Worm (Caenorhabditis elegans) whole organism, late embryonic: ENCODE measurements around the gene B0218.7.

Source experiments
- F13H6.1 ChIP-seq: sonication (generic microtip); optimal IDR thresholded peaks from 2 replicates; lab custom pipeline; 2016; ENCODE audit warnings: missing genetic modification characterization, missing compliant biosample characterization
- ama-1 ChIP-seq: fragments of 150-350 bp; optimal IDR thresholded peaks from 2 replicates; lab custom pipeline; 2014
- ceh-14 ChIP-seq: sonication (generic microtip); optimal IDR thresholded peaks from 2 replicates; lab custom pipeline; 2016; ENCODE audit warnings: missing genotype, missing genetic modification characterization, missing compliant biosample characterization
- che-1 ChIP-seq: sonication (generic microtip); optimal IDR thresholded peaks from 2 replicates; lab custom pipeline; 2016; ENCODE audit warnings: mild to moderate bottlenecking, missing genetic modification characterization, missing compliant biosample characterization
- ets-4 ChIP-seq: sonication (generic microtip); optimal IDR thresholded peaks from 2 replicates; lab custom pipeline; 2016; ENCODE audit warnings: missing genetic modification characterization, missing compliant biosample characterization
- fkh-10 ChIP-seq: fragments of 150-350 bp; optimal IDR thresholded peaks from 2 replicates; lab custom pipeline; 2014; ENCODE audit warnings: missing biosample characterization, missing genetic modification reagents, missing genetic modification characterization
- lin-11 ChIP-seq: fragments of 200-800 bp; sonication (Bioruptor generic); optimal IDR thresholded peaks from 2 replicates; lab custom pipeline; 2018; ENCODE audit warnings: mild to moderate bottlenecking, missing genetic modification characterization, missing compliant biosample characterization
- pax-1 ChIP-seq: fragments of 150-350 bp; optimal IDR thresholded peaks from 2 replicates; lab custom pipeline; 2014; ENCODE audit warnings: missing biosample characterization, missing genetic modification characterization
- pha-4 ChIP-seq: fragments of 150-350 bp; optimal IDR thresholded peaks from 2 replicates; lab custom pipeline; 2018; ENCODE audit warnings: missing biosample characterization, missing genetic modification reagents, missing genetic modification characterization
- rnt-1 ChIP-seq: sonication (generic microtip); optimal IDR thresholded peaks from 2 replicates; lab custom pipeline; 2016; ENCODE audit warnings: missing genetic modification characterization, missing compliant biosample characterization
- unc-42 ChIP-seq: sonication (generic microtip); optimal IDR thresholded peaks from 2 replicates; lab custom pipeline; 2016; ENCODE audit warnings: missing genotype, missing genetic modification characterization, missing compliant biosample characterization

- no peak for TF ChIP-seq che-1 (tag; lab: Kevin White, UChicago)
- no peak for TF ChIP-seq ets-4 (tag; lab: Kevin White, UChicago)
- TF ChIP-seq ama-1 (lab: Kevin White, UChicago) = no peak
- TF ChIP-seq F13H6.1 = no peak
- no peak for TF ChIP-seq lin-11 (tag; lab: Kevin White, UChicago)
- TF ChIP-seq unc-42 (tag; lab: Kevin White, UChicago) = no peak
- TF ChIP-seq pha-4 (tag; lab: Kevin White, UChicago) = no peak
- no peak for TF ChIP-seq pax-1 (tag; lab: Kevin White, UChicago)
- no peak for TF ChIP-seq ceh-14 (tag; lab: Kevin White, UChicago)
- no peak for TF ChIP-seq rnt-1 (tag; lab: Kevin White, UChicago)
- no peak for TF ChIP-seq fkh-10 (GFP tag; lab: Kevin White, UChicago)
Measured at ce11 chrIV:8189667-8190066, 23.8 kb upstream of the B0218.7 start.
